Worm (Caenorhabditis elegans): Measurements from ENCODE around the gene C28D4.8.

The C28D4.8 gene

DNA sequence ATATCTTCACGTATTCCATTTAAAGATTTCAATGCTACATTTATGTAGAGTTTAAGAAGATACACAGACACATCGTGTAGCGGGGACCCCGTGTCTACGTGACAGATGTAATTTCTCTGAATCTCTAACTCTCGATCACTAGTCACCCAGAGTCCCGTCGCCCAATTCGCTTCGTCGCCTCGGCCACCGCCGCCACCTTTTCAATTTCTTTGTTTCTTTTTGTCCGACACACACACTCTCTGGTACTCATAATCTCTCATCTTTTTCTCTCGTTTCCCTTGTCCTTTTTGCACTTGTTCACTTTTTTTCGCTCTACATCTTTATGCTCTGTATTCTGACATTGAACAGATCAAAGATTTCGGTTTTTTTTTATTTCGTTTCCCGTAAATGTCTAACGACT, 29.8 kb downstream of the C28D4.8 start (continued):
- TF ChIP-seq irx-1 (tag; optimal IDR thresholded peaks at IDR 0.05) (peak; percentile 4), aly-2 (tag; optimal IDR thresholded peaks at IDR 0.05) (peak; percentile 32), pag-3 (tag; optimal IDR thresholded peaks at IDR 0.05; ENCODE audit: borderline replicate concordance, insufficient read depth) (peak; percentile 20), lin-39 (tag; optimal IDR thresholded peaks at IDR 0.05) (no peak), ceh-90 (tag; optimal IDR thresholded peaks at IDR 0.05) (no peak), lin-15B (tag; optimal IDR thresholded peaks at IDR 0.05) (peak; percentile 22), lin-14 (GFP tag; optimal IDR thresholded peaks at IDR 0.05) (peak; percentile 93), jun-1 (tag; optimal IDR thresholded peaks at IDR 0.05) (peak; percentile 78), tlp-1 (tag; optimal IDR thresholded peaks at IDR 0.05) (no peak), nhr-77 (tag; optimal IDR thresholded peaks at IDR 0.05) (peak; percentile 51), nhr-90 (tag; optimal IDR thresholded peaks at IDR 0.05; ENCODE audit: poor library complexity) (peak; percentile 56), mdl-1 (tag; optimal IDR thresholded peaks at IDR 0.05) (peak in 1 of 2 experiments; percentile 72), C04F5.9 (tag; optimal IDR thresholded peaks at IDR 0.05) (no peak), unc-86 (tag; optimal IDR thresholded peaks at IDR 0.05) (peak; percentile 63), pax-3 (tag; optimal IDR thresholded peaks at IDR 0.05) (peak; percentile 41), sup-37 (GFP tag; optimal IDR thresholded peaks at IDR 0.05) (no peak), mab-9 (GFP tag; IDR thresholded peaks at IDR 0.05) (no peak), nhr-237 (tag; optimal IDR thresholded peaks at IDR 0.05) (peak; percentile 78), nhr-11 (tag; optimal IDR thresholded peaks at IDR 0.05) (peak; percentile 4), grh-1 (GFP tag; IDR thresholded peaks at IDR 0.05) (no peak), snpc-4 (tag; optimal IDR thresholded peaks at IDR 0.05) (peak; percentile 62), elt-2 (tag; optimal IDR thresholded peaks at IDR 0.05) (peak; percentile 46), skn-1 (tag; optimal IDR thresholded peaks at IDR 0.05) (peak; percentile 33), nhr-19 (GFP tag; conservative IDR thresholded peaks at IDR 0.05) (peak; percentile 61), fkh-10 (GFP tag; optimal IDR thresholded peaks at IDR 0.05) (no peak), tbx-2 (tag; optimal IDR thresholded peaks at IDR 0.05) (peak; percentile 81), aha-1 (tag; optimal IDR thresholded peaks at IDR 0.05) (peak; percentile 24), egl-13 (tag; optimal IDR thresholded peaks at IDR 0.05) (no peak), lin-13 (GFP tag; optimal IDR thresholded peaks at IDR 0.05) (peak; percentile 68), isw-1 (GFP tag; IDR thresholded peaks at IDR 0.05) (no peak; the same call in 1 of the 2 replicates), lir-3 (tag; optimal IDR thresholded peaks at IDR 0.05; ENCODE audit: poor library complexity) (no peak), nhr-47 (tag; optimal IDR thresholded peaks at IDR 0.05) (peak; percentile 70), fkh-4 (tag; optimal IDR thresholded peaks at IDR 0.05; ENCODE audit: borderline replicate concordance) (no peak), lsy-2 (tag; optimal IDR thresholded peaks at IDR 0.05) (peak; percentile 30 to 84), C16A3.4 (tag; optimal IDR thresholded peaks at IDR 0.05) (peak; percentile 73), unc-30 (tag; optimal IDR thresholded peaks at IDR 0.05) (no peak)

DNA sequence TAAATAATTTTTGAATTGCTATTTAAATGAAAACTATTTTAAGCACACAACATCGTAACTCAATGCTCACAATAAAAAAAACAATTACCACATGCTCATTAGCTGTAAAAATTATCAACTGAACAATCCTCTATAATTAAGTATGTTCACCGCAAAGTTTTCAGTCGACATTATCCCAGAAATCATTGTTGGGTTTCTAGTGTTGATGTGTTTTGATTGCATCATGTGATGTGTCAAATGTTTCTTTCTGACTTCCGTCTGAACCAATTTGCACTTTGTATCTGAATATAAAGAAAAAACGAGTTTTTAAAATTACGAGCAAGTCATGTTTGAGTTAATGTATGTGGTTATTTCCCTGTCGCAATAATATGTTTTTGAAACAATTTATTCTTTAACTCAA, 30.4 kb downstream of the C28D4.8 start:
- TF ChIP-seq egl-13 (tag; optimal IDR thresholded peaks at IDR 0.05) (no peak), snu-23 (GFP tag; optimal IDR thresholded peaks at IDR 0.05) (no peak), lin-15B (tag; optimal IDR thresholded peaks at IDR 0.05) (no peak), snpc-4 (tag; optimal IDR thresholded peaks at IDR 0.05) (no peak), ces-1 (GFP tag; optimal IDR thresholded peaks at IDR 0.05) (no peak), sptf-1 (tag; optimal IDR thresholded peaks at IDR 0.05) (no peak), ceh-82 (tag; optimal IDR thresholded peaks at IDR 0.05) (no peak), F16B12.6 (tag; optimal IDR thresholded peaks at IDR 0.05) (no peak), nhr-20 (tag; optimal IDR thresholded peaks at IDR 0.05) (no peak), unc-98 (GFP tag; IDR thresholded peaks at IDR 0.05) (no peak), C34B4.2 (tag; optimal IDR thresholded peaks at IDR 0.05) (no peak), efl-1 (optimal IDR thresholded peaks at IDR 0.05) (no peak), efl-1 (GFP tag; optimal IDR thresholded peaks at IDR 0.05 in 1 of 2) (no peak), hlh-4 (tag; optimal IDR thresholded peaks at IDR 0.05) (no peak), aha-1 (tag; optimal IDR thresholded peaks at IDR 0.05) (no peak)
